Fruit fly (Drosophila melanogaster) S2 (cell line): ENCODE results near the gene Ir67a.
A peak's percentile ranks its signal among the peaks of the same experiment; 100 is the strongest.

Experiments used
- CG8478 ChIP-seq: fragments of >200 bp; optimal IDR thresholded peaks from 2 replicates; lab custom pipeline; 2018
- CTCF ChIP-seq, 2 experiments: fragments of >200 bp; optimal IDR thresholded peaks; 2 replicates each; lab custom pipeline; 2018

Gene Ir67a

DNA sequence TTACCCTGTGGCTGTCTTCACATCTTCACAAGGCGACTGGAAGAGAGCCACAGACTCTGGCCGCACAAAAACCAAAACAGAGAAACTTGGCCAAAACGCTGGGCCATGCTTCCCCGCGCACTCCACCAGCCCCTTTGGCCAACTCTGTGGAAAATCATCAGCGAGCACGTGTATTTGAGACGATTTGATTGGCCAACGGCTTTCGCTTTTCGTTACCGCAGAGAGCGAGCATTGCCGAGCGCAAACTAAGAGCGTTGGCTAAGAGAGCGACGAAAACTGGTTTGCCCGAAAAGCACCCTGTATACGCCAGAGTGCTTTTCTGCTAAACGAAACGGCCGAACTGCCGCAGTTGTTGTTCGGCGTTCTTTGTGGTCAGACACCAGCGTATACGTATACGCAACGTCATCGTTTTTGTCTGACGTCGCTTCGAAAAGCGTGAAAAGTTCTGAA, 3.1 kb upstream of the Ir67a start, which contains the start of gene CG42673:
CG42673 (plus strand) TSS at position 346 of the 450 bp plus-strand sequence.
- TF ChIP-seq CTCF (optimal IDR thresholded peaks at IDR 0.05; lab: Kevin White, UChicago) (no peak), CG8478 (lab: Kevin White, UChicago) (no peak)

- TF ChIP-seq CG8478 (lab: Kevin White, UChicago) (no peak), CTCF (optimal IDR thresholded peaks at IDR 0.05; lab: Kevin White, UChicago) (no peak)
These were observed 15.0 kb downstream of the Ir67a start, which contains the start of gene Or67a for dm6 chr3L:9528835-9529234. Or67a (plus strand) TSS chr3L:9529067.

DNA sequence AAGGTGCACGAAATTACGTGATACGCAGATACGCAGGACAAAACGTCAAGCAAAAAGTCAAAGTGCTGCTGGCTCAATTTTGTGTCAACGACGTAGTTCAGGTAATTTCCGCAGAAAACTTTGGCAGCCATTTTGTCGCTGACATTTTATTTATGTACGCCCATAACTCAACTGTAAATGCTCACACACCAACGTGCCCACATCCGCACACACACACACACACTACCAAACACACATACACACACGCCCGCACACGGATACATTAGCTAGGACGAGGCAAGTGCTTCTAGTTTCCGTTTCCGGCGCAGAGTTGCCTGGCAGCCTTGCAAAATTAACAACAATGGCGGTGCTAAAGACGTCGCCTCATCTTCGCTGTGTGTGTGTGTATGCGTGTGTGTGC, 18.4 kb downstream of the Ir67a start, which contains the start of gene CG33700:
CG33700 (minus strand) TSS at position 101 of the 400 bp plus-strand sequence.
- no peak for TF ChIP-seq CG8478 (lab: Kevin White, UChicago)
- TF ChIP-seq CTCF (optimal IDR thresholded peaks at IDR 0.05; lab: Kevin White, UChicago), result no peak

DNA sequence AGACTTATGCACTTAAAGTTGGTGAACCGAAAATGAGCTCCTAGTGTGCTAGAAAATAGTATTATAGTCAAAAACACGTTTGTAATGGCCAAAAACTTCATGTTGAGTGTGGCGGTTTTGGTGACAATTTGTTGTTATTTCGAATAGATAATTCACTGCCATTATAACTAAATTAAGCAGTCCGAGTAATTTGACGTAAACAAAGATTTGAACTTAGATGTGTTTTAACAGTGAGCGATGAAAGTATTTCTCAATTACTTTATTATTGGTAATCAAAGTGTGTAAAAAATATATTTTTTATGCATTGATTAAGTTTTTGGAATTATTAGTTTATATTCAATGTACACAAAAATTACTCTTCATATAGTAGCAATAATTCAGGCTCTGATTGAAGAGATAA, 30.5 kb downstream of the Ir67a start, which contains the start of gene CG33702:
CG33702 (minus strand) TSS at position 101 of the 400 bp plus-strand sequence.
- TF ChIP-seq CG8478 (lab: Kevin White, UChicago), result no peak
- TF ChIP-seq CTCF (optimal IDR thresholded peaks at IDR 0.05; lab: Kevin White, UChicago), result no peak

dm6 chr3L:9512560-9512959, 31.2 kb downstream of the Ir67a start, which contains the start of gene CG33703:
CG33703 (minus strand) TSS chr3L:9512660.
- TF ChIP-seq CG8478 (lab: Kevin White, UChicago) (no peak), CTCF (optimal IDR thresholded peaks at IDR 0.05; lab: Kevin White, UChicago) (no peak)

dm6 chr3L:9511287-9512256, 32.2 kb downstream of the Ir67a start, which contains the start of gene RpS9:
RpS9 (minus strand) TSS chr3L:9511531.
- peak; percentile 50 to 64 for TF ChIP-seq CTCF (optimal IDR thresholded peaks at IDR 0.05; lab: Kevin White, UChicago)
- TF ChIP-seq CG8478 (lab: Kevin White, UChicago), result no peak

DNA sequence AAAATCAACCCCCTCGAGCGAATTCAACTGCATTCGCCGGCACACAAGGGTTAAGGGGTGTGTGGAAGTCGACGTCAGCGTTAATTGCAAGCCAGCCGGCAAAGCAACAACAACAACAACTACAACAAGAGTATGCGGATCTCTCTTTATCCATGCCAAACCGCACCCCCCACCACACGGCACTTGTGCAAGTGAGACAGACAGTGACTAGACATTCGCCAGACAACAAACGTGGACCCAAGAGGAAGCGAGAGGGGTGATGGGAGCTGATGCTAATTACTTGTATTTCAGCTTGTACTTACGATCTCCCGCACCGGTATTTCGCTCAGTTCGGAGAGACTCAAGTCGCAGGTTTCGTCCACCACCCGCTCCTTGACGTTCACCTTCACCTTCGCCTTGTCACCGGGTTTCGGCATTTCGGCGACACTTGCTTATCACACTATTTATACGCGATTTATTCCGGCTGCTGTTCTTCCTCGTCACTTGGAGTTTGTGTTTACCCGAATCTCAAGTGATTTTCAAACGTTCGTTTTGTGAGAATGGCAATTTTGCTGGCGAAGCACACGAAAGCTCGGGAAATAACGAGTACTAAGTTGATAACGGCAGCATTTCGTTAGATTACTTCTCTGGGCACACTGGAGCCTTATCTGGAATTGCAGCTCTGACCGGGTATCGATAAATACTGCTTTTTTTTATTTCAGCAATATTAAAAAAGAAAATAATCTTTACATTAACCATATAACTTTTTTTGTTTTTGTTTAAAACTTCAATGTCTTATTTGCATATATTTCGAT, 34.6 kb downstream of the Ir67a start, which contains the start of gene CG3408:
CG3408 (minus strand) TSS at position 547 of the 794 bp plus-strand sequence.
- TF ChIP-seq CTCF (optimal IDR thresholded peaks at IDR 0.05; lab: Kevin White, UChicago) (no peak), CG8478 (lab: Kevin White, UChicago) (no peak)

dm6 chr3L:9508653-9509036, 35.2 kb downstream of the Ir67a start:
- TF ChIP-seq CTCF (optimal IDR thresholded peaks at IDR 0.05; lab: Kevin White, UChicago), result no peak
- no peak for TF ChIP-seq CG8478 (lab: Kevin White, UChicago)

- TF ChIP-seq CG8478 (lab: Kevin White, UChicago) (no peak), CTCF (optimal IDR thresholded peaks at IDR 0.05; lab: Kevin White, UChicago) (no peak)
These were observed 37.4 kb downstream of the Ir67a start for dm6 chr3L:9506421-9506820.

dm6 chr3L:9505713-9506062, 38.1 kb downstream of the Ir67a start:
- TF ChIP-seq CG8478 (lab: Kevin White, UChicago) (no peak), CTCF (optimal IDR thresholded peaks at IDR 0.05; lab: Kevin White, UChicago) (no peak)

- no peak for TF ChIP-seq CG8478 (lab: Kevin White, UChicago)
- no peak for TF ChIP-seq CTCF (optimal IDR thresholded peaks at IDR 0.05; lab: Kevin White, UChicago)
These were observed 38.6 kb downstream of the Ir67a start, which contains the start of gene path for dm6 chr3L:9505007-9505712. path (minus strand) TSS chr3L:9505328.

DNA sequence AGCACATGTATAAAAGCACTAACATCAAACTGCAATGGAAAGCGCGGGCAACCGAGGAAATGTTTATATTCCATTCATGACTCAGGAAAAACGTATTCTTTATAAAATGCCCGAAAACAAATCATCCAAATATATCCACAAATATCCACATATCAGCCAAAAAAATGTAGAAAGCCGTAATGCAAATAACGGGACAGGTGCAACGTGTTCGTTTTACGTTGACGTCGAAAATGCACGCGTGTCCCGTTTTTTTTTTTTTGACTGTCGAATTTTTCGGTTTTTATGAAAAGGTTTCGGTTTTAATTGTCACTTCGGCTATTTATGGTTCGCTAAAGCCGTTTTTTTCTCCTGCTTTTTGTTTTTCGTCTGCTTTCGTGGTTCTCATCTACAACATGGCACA, 39.3 kb downstream of the Ir67a start:
- TF ChIP-seq CG8478 (lab: Kevin White, UChicago), result no peak
- no peak for TF ChIP-seq CTCF (optimal IDR thresholded peaks at IDR 0.05; lab: Kevin White, UChicago)

- TF ChIP-seq CTCF (optimal IDR thresholded peaks at IDR 0.05; lab: Kevin White, UChicago), result no peak
- TF ChIP-seq CG8478 (lab: Kevin White, UChicago), result no peak
These were observed 40.1 kb downstream of the Ir67a start for dm6 chr3L:9503552-9504317.
